Fruit fly (Drosophila melanogaster) whole organism, embryonic: Measurements from ENCODE around the gene CstF64.
A peak's percentile ranks its signal among the peaks of the same experiment; 100 is the strongest.

ENCODE experiments used
- Adf1 ChIP-seq: fragments of 200-800 bp; sonication (Bioruptor generic); IDR thresholded peaks from 2 replicates; pipeline ENCODE4 v1.3.6; 2022; ENCODE audit warnings: missing biosample characterization, missing genetic modification characterization
- CG10147 ChIP-seq: fragments of 200-800 bp; sonication (Bioruptor generic); optimal IDR thresholded peaks from 2 replicates; lab custom pipeline; 2019; ENCODE audit warnings: missing biosample characterization, mild to moderate bottlenecking, missing genetic modification characterization, moderate library complexity
- CG10267 ChIP-seq: fragments of 200-800 bp; sonication (Bioruptor generic); optimal IDR thresholded peaks from 2 replicates; lab custom pipeline; 2018; ENCODE audit warnings: missing biosample characterization, mild to moderate bottlenecking, missing genetic modification characterization, moderate library complexity
- CG11695 ChIP-seq: fragments of 200-800 bp; sonication (Bioruptor generic); IDR thresholded peaks from 3 replicates; pipeline ENCODE4 v1.3.6; 2022; ENCODE audit warnings: missing biosample characterization, missing genetic modification characterization
- CG13287 ChIP-seq: fragments of 200-800 bp; sonication (Bioruptor generic); IDR thresholded peaks from 2 replicates; pipeline ENCODE4 v1.3.6; 2022; ENCODE audit warnings: missing biosample characterization, missing genetic modification characterization; ENCODE audit not compliant: partially characterized antibody
- CG15601 ChIP-seq: fragments of 200-800 bp; sonication (Bioruptor generic); optimal IDR thresholded peaks from 3 replicates; lab custom pipeline; 2019; ENCODE audit warnings: missing biosample characterization, mild to moderate bottlenecking, missing genetic modification characterization, moderate library complexity
- CG1603 ChIP-seq: fragments of 200-800 bp; sonication (Bioruptor generic); optimal IDR thresholded peaks from 2 replicates; lab custom pipeline; 2019; ENCODE audit warnings: missing biosample characterization, mild to moderate bottlenecking, missing genetic modification characterization, moderate library complexity
- CG16863 ChIP-seq: fragments of 200-800 bp; sonication (Bioruptor generic); optimal IDR thresholded peaks from 3 replicates; lab custom pipeline; 2016; ENCODE audit warnings: missing biosample characterization, missing genetic modification characterization
- CG17612 ChIP-seq: fragments of 200-800 bp; sonication (Bioruptor generic); IDR thresholded peaks from 2 replicates; pipeline ENCODE4 v1.3.6; 2022; ENCODE audit warnings: missing biosample characterization, missing genetic modification characterization
- CG18764 ChIP-seq: fragments of 200-800 bp; sonication (Bioruptor generic); optimal IDR thresholded peaks from 3 replicates; lab custom pipeline; 2016; ENCODE audit warnings: missing biosample characterization, missing genetic modification characterization
- CG2202 ChIP-seq: fragments of 200-800 bp; sonication (Bioruptor generic); optimal IDR thresholded peaks from 2 replicates; lab custom pipeline; 2018; ENCODE audit warnings: missing biosample characterization, mild to moderate bottlenecking, missing genetic modification characterization
- CG31365 ChIP-seq: fragments of 200-800 bp; sonication (Bioruptor generic); optimal IDR thresholded peaks from 2 replicates; lab custom pipeline; 2018; ENCODE audit warnings: missing biosample characterization, mild to moderate bottlenecking, missing genetic modification characterization
- CG3163 ChIP-seq: fragments of 200-800 bp; sonication (Bioruptor generic); optimal IDR thresholded peaks from 3 replicates; lab custom pipeline; 2016; ENCODE audit warnings: missing biosample characterization, missing genetic modification characterization
- CG32767 ChIP-seq: fragments of 200-800 bp; sonication (Bioruptor generic); IDR thresholded peaks from 2 replicates; pipeline ENCODE4 v1.3.6; 2022; ENCODE audit warnings: missing biosample characterization, missing genetic modification characterization
- CG43689 ChIP-seq: fragments of 200-800 bp; sonication (Bioruptor generic); IDR thresholded peaks from 2 replicates; pipeline ENCODE4 v1.3.6; 2022; ENCODE audit warnings: missing biosample characterization, missing genetic modification characterization
- CG6175 ChIP-seq: fragments of 200-800 bp; sonication (Bioruptor generic); IDR thresholded peaks from 3 replicates; pipeline ENCODE4 v1.3.6; 2022; ENCODE audit warnings: missing biosample characterization, missing genetic modification characterization
- CG6791 ChIP-seq: fragments of 200-800 bp; sonication (Bioruptor generic); IDR thresholded peaks from 3 replicates; pipeline ENCODE4 v1.3.6; 2022; ENCODE audit warnings: missing biosample characterization, missing genetic modification characterization; ENCODE audit not compliant: partially characterized antibody
- CTCF ChIP-seq: fragments of 200-800 bp; sonication (Bioruptor generic); optimal IDR thresholded peaks from 2 replicates; lab custom pipeline; 2017; ENCODE audit warnings: missing biosample characterization, mild to moderate bottlenecking, missing genetic modification characterization, moderate library complexity
- E2f2 ChIP-seq: fragments of 200-800 bp; sonication (Bioruptor generic); IDR thresholded peaks from 2 replicates; pipeline ENCODE4 v1.3.6; 2022; ENCODE audit warnings: missing biosample characterization, missing genetic modification characterization
- Fer2 ChIP-seq: fragments of 200-800 bp; sonication (Bioruptor generic); optimal IDR thresholded peaks from 2 replicates; lab custom pipeline; 2018; ENCODE audit warnings: missing biosample characterization, mild to moderate bottlenecking, missing genetic modification characterization, moderate library complexity
- GATAe ChIP-seq: fragments of 200-800 bp; sonication (Bioruptor generic); conservative IDR thresholded peaks from 2 replicates; pipeline ENCODE4 v1.3.6; 2022; ENCODE audit warnings: missing biosample characterization, missing genetic modification characterization
- HLH4C ChIP-seq: fragments of 200-800 bp; sonication (Bioruptor generic); IDR thresholded peaks from 3 replicates; pipeline ENCODE4 v1.3.6; 2022; ENCODE audit warnings: missing biosample characterization, missing genetic modification characterization; ENCODE audit not compliant: partially characterized antibody
- NC2α ChIP-seq: fragments of 200-800 bp; sonication (Bioruptor generic); optimal IDR thresholded peaks from 2 replicates; lab custom pipeline; 2016; ENCODE audit warnings: missing biosample characterization, missing genetic modification characterization
- Oaz ChIP-seq: fragments of 200-800 bp; sonication (Bioruptor generic); IDR thresholded peaks from 2 replicates; pipeline ENCODE4 v1.3.6; 2022; ENCODE audit warnings: missing biosample characterization, missing genetic modification characterization
- Ravus ChIP-seq: fragments of 200-800 bp; sonication (Bioruptor generic); IDR thresholded peaks from 2 replicates; pipeline ENCODE4 v1.3.6; 2022; ENCODE audit warnings: missing biosample characterization, missing genetic modification characterization
- Rfx ChIP-seq: fragments of 200-800 bp; sonication (Bioruptor generic); IDR thresholded peaks from 2 replicates; pipeline ENCODE4 v1.3.6; 2022; ENCODE audit warnings: missing biosample characterization, missing genetic modification characterization
- Side ChIP-seq: fragments of 200-800 bp; sonication (Bioruptor generic); optimal IDR thresholded peaks from 2 replicates; lab custom pipeline; 2016; ENCODE audit warnings: missing biosample characterization, missing genetic modification characterization
- Sox100B ChIP-seq: fragments of 200-800 bp; sonication (Bioruptor generic); optimal IDR thresholded peaks from 3 replicates; lab custom pipeline; 2018; ENCODE audit warnings: missing biosample characterization, mild to moderate bottlenecking, missing genetic modification characterization
- Ssrp ChIP-seq: fragments of 200-800 bp; sonication (Bioruptor generic); optimal IDR thresholded peaks from 2 replicates; lab custom pipeline; 2018; ENCODE audit warnings: missing biosample characterization, mild to moderate bottlenecking, missing genetic modification characterization, moderate library complexity
- Taf1 ChIP-seq: fragments of 200-800 bp; sonication (Bioruptor generic); IDR thresholded peaks from 2 replicates; pipeline ENCODE4 v1.3.6; 2022; ENCODE audit warnings: missing biosample characterization, missing genetic modification characterization
- Tbp ChIP-seq: fragments of >200 bp; optimal IDR thresholded peaks from 2 replicates; lab custom pipeline; 2018; ENCODE audit warnings: missing biosample characterization, missing genetic modification characterization
- Trl ChIP-seq, 3 experiments: fragments of >200 bp in 2 of 3; fragments of 200-800 bp in 1 of 3; sonication (Bioruptor generic) in 1 of 3; optimal IDR thresholded peaks; 2 replicates in 1 of 3; 3 replicates in 2 of 3; lab custom pipeline; 2016 to 2017; ENCODE audit warnings: missing biosample characterization in 1 of 3, missing genetic modification characterization in 1 of 3
- amos ChIP-seq: fragments of 200-800 bp; sonication (Bioruptor generic); IDR thresholded peaks from 2 replicates; pipeline ENCODE4 v1.3.6; 2022; ENCODE audit warnings: missing biosample characterization, missing genetic modification characterization; ENCODE audit not compliant: partially characterized antibody
- aop ChIP-seq: fragments of 200-800 bp; sonication (Bioruptor generic); IDR thresholded peaks from 2 replicates; pipeline ENCODE4 v1.3.6; 2022; ENCODE audit warnings: missing biosample characterization, missing genetic modification characterization
- ap ChIP-seq: fragments of 200-800 bp; sonication (Bioruptor generic); IDR thresholded peaks from 2 replicates; pipeline ENCODE4 v1.3.6; 2022; ENCODE audit warnings: missing biosample characterization, missing genetic modification characterization
- ash1 ChIP-seq: fragments of 200-800 bp; sonication (Bioruptor generic); optimal IDR thresholded peaks from 2 replicates; lab custom pipeline; 2018; ENCODE audit warnings: missing biosample characterization, mild to moderate bottlenecking, missing genetic modification characterization
- corto ChIP-seq: fragments of 200-800 bp; sonication (Bioruptor generic); optimal IDR thresholded peaks from 2 replicates; lab custom pipeline; 2016; ENCODE audit warnings: missing biosample characterization, mild to moderate bottlenecking, missing genetic modification characterization, moderate library complexity
- cwo ChIP-seq: fragments of 200-800 bp; sonication (Bioruptor generic); optimal IDR thresholded peaks from 3 replicates; lab custom pipeline; 2017; ENCODE audit warnings: missing biosample characterization, missing genetic modification characterization, mild to moderate bottlenecking, moderate library complexity, missing genetic modification reagents
- dimm ChIP-seq: fragments of 200-800 bp; sonication (Bioruptor generic); IDR thresholded peaks from 2 replicates; pipeline ENCODE4 v1.3.6; 2022; ENCODE audit warnings: missing biosample characterization, missing genetic modification characterization
- ewg ChIP-seq: fragments of 200-800 bp; sonication (Bioruptor generic); optimal IDR thresholded peaks from 3 replicates; lab custom pipeline; 2017; ENCODE audit warnings: mild to moderate bottlenecking, missing biosample characterization, missing genetic modification reagents, missing genetic modification characterization
- exex ChIP-seq: fragments of 200-800 bp; sonication (Bioruptor generic); optimal IDR thresholded peaks from 4 replicates; lab custom pipeline; 2018; ENCODE audit warnings: missing biosample characterization, mild to moderate bottlenecking, missing genetic modification characterization, moderate library complexity
- fd3F ChIP-seq: fragments of 200-800 bp; sonication (Bioruptor generic); optimal IDR thresholded peaks from 2 replicates; lab custom pipeline; 2018; ENCODE audit warnings: missing biosample characterization, mild to moderate bottlenecking, missing genetic modification characterization, moderate library complexity
- ind ChIP-seq: fragments of 200-800 bp; sonication (Bioruptor generic); optimal IDR thresholded peaks from 3 replicates; lab custom pipeline; 2016; ENCODE audit warnings: missing biosample characterization, missing genetic modification characterization
- knrl ChIP-seq: fragments of 200-800 bp; sonication (Bioruptor generic); IDR thresholded peaks from 3 replicates; pipeline ENCODE4 v1.3.6; 2022; ENCODE audit warnings: missing biosample characterization, missing genetic modification characterization; ENCODE audit not compliant: partially characterized antibody
- odd ChIP-seq: fragments of 200-800 bp; sonication (Bioruptor generic); optimal IDR thresholded peaks from 2 replicates; lab custom pipeline; 2017; ENCODE audit warnings: missing biosample characterization, mild to moderate bottlenecking, missing genetic modification characterization
- sc ChIP-seq, 3 experiments: fragments of >200 bp in 2 of 3; fragments of 200-800 bp in 1 of 3; sonication (Bioruptor generic) in 1 of 3; optimal IDR thresholded peaks; 2 replicates in 2 of 3; 3 replicates in 1 of 3; lab custom pipeline; 2017; ENCODE audit warnings: mild to moderate bottlenecking in 1 of 3, missing biosample characterization in 1 of 3, missing genetic modification characterization in 1 of 3, missing genetic modification reagents in 1 of 3
- stc ChIP-seq: fragments of 200-800 bp; sonication (Bioruptor generic); IDR thresholded peaks from 2 replicates; pipeline ENCODE4 v1.3.6; 2022; ENCODE audit warnings: missing biosample characterization, missing genetic modification characterization
- tap ChIP-seq: fragments of 200-800 bp; optimal IDR thresholded peaks from 3 replicates; lab custom pipeline; 2019; ENCODE audit warnings: missing biosample characterization, mild to moderate bottlenecking, missing genetic modification characterization, moderate library complexity
- tna ChIP-seq: fragments of 200-800 bp; sonication (Bioruptor generic); IDR thresholded peaks from 2 replicates; pipeline ENCODE4 v1.3.6; 2022; ENCODE audit warnings: missing biosample characterization, missing genetic modification characterization; ENCODE audit not compliant: partially characterized antibody
- vnd ChIP-seq: fragments of 200-800 bp; sonication (Bioruptor generic); IDR thresholded peaks from 3 replicates; pipeline ENCODE4 v1.3.6; 2022; ENCODE audit warnings: missing biosample characterization, missing genetic modification characterization; ENCODE audit not compliant: partially characterized antibody

CstF64 gene

DNA sequence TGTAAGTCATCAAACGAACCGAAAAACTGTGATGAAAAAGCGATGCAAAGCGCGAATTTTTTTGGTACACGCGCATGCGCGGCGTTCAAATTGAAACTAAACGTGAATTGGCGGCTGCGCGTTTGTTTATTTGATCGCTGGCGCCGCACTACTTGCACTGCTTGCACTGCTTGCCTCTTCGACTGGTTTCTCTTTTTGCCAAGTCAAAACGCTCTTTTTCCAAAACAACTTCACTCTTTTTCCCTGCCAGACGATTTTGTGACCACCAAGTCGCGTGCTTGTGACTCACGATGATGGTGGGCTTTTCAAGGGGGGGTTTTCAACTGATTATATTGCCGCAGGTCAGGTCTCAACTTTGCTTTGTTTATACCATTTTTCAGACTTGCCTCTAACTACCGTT is 38.2 kb upstream of the CstF64 start, which contains the start of gene CG14304 (continued):
- TF ChIP-seq CG43689 (GFP tag; lab: Robert Waterston, UW) = no peak
- no peak for TF ChIP-seq CG1603 (tag; lab: Kevin White, UChicago)
- TF ChIP-seq Adf1 (GFP tag; lab: Robert Waterston, UW) = peak; percentile 18; the same call in 1 of the 2 replicates
- TF ChIP-seq ash1 = no peak
- 0 out of 3 replicates have a peak, but pooled peaks have one; percentile 12 for TF ChIP-seq knrl (GFP tag; lab: Robert Waterston, UW)
- TF ChIP-seq CG31365 (tag; lab: Kevin White, UChicago) = peak; percentile 97
- no peak for TF ChIP-seq Oaz (GFP tag; lab: Robert Waterston, UW)
- peak; percentile 74 for TF ChIP-seq CG15601
- TF ChIP-seq ind = no peak
- no peak for TF ChIP-seq stc (GFP tag; lab: Robert Waterston, UW)
- TF ChIP-seq Side = no peak
- no peak for TF ChIP-seq CG16863
- peak; percentile 32; the same call in 1 of the 2 replicates for TF ChIP-seq amos (GFP tag; lab: Robert Waterston, UW)
- no peak for TF ChIP-seq ap (GFP tag; lab: Robert Waterston, UW)
- TF ChIP-seq Ravus (GFP tag; lab: Robert Waterston, UW) = no peak
- no peak for TF ChIP-seq odd (GFP tag; lab: Kevin White, UChicago)
- TF ChIP-seq Rfx (GFP tag; lab: Robert Waterston, UW) = no peak
- TF ChIP-seq NC2α = no peak
- TF ChIP-seq CG17612 = no peak
- no peak for TF ChIP-seq dimm
- no peak for TF ChIP-seq CG32767
- no peak for TF ChIP-seq Sox100B (GFP tag; lab: Kevin White, UChicago)
- TF ChIP-seq CG11695 (GFP tag; lab: Robert Waterston, UW) = no peak
- TF ChIP-seq tna (GFP tag; lab: Robert Waterston, UW) = no peak
- no peak for TF ChIP-seq sc (optimal IDR thresholded peaks at IDR 0.05; lab: Kevin White, UChicago)
- no peak for TF ChIP-seq sc (GFP tag; optimal IDR thresholded peaks at IDR 0.05; lab: Kevin White, UChicago)
- TF ChIP-seq CG13287 = peak; percentile 50; the same call in 1 of the 2 replicates
- TF ChIP-seq CTCF (GFP tag; lab: Kevin White, UChicago) = peak; percentile 55
- TF ChIP-seq Ssrp (tag; lab: Kevin White, UChicago) = no peak
- TF ChIP-seq Taf1 (GFP tag; lab: Robert Waterston, UW) = no peak
- no peak for TF ChIP-seq CG2202 (tag; lab: Kevin White, UChicago)
- peak; percentile 31 for TF ChIP-seq ewg (GFP tag; lab: Kevin White, UChicago)
- TF ChIP-seq CG3163 (GFP tag; lab: Kevin White, UChicago) = peak; percentile 97
- TF ChIP-seq Trl (optimal IDR thresholded peaks at IDR 0.05; lab: Kevin White, UChicago) = peak; percentile 25 to 28
- TF ChIP-seq Trl (GFP tag; optimal IDR thresholded peaks at IDR 0.05; lab: Kevin White, UChicago) = no peak
- no peak for TF ChIP-seq GATAe (GFP tag; lab: Robert Waterston, UW)
- no peak for TF ChIP-seq CG18764
- no peak for TF ChIP-seq Fer2
- 0 out of 3 replicates have a peak, but pooled peaks have one; percentile 58 for TF ChIP-seq CG6175 (GFP tag; lab: Robert Waterston, UW)
- no peak for TF ChIP-seq CG10147 (GFP tag; lab: Kevin White, UChicago)
- TF ChIP-seq vnd (GFP tag; lab: Robert Waterston, UW) = peak; percentile 39; the same call in 1 of the 3 replicates
- peak; percentile 89 for TF ChIP-seq cwo
- TF ChIP-seq exex (tag; lab: Kevin White, UChicago) = no peak
- TF ChIP-seq CG10267 (tag; lab: Kevin White, UChicago) = no peak
- no peak for TF ChIP-seq Tbp (GFP tag; lab: Kevin White, UChicago)
- no peak for TF ChIP-seq aop (GFP tag; lab: Robert Waterston, UW)
- TF ChIP-seq CG6791 (GFP tag; lab: Robert Waterston, UW) = peak; percentile 20; the same call in 1 of the 3 replicates
- TF ChIP-seq fd3F (GFP tag; lab: Kevin White, UChicago) = no peak
- peak; percentile 64 for TF ChIP-seq E2f2 (GFP tag; lab: Robert Waterston, UW)
- no peak for TF ChIP-seq tap
- no peak for TF ChIP-seq corto (GFP tag; lab: Kevin White, UChicago)
- TF ChIP-seq HLH4C (GFP tag; lab: Robert Waterston, UW) = no peak
